Worm (Caenorhabditis elegans): ENCODE measurements around the gene C17F4.8.

The C17F4.8 gene

DNA sequence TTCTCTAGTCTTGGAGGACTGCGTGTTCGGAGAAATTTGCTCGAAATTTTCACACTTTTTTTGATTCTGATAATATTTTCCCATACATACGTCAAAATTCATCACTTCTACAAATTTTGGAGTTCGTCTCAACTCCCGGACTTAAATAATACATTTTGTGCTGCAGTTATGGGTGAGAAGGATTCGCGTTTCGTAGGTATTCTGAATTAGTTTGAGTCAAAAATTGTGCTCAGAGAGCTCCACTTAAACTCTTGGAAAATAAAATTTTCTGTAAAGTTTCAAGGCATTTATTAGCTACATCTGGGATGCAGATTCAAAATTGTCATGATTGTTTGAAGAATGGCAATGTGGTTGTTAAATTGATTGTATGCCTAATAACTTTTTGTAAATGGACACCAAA is 20.7 kb downstream of the C17F4.8 start, which contains the start of gene ZC239.4:
Gene ZC239.4, plus strand, starts transcription at position 301 of the 400 bp plus-strand sequence.
- TF ChIP-seq skn-1 (tag; optimal IDR thresholded peaks at IDR 0.05): no peak
- no peak for TF ChIP-seq nhr-11 (tag; optimal IDR thresholded peaks at IDR 0.05)
- no peak for TF ChIP-seq sem-4 (tag; optimal IDR thresholded peaks at IDR 0.05)
- TF ChIP-seq lsy-2 (tag; optimal IDR thresholded peaks at IDR 0.05): no peak

DNA sequence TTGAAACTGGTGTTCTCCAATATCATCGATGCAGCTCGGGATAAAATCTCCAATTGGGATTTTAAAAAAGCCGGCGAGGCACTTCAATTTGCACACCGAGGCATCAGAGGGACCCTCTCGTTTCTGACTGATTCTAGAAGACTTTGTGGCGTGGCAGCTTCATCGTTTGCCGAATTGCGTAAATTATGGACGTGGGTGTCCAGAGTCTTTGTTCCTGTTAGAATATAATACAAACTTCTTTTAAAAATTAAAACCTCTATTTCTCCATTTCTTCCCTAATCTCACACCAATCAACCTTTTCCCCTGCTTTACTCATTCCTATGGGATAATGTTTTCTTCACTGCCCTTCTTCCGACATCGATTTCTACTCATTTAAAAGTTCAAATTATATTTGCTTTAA is 24.3 kb downstream of the C17F4.8 start, which contains the start of gene ZC239.5:
Gene ZC239.5, plus strand, starts transcription at position 301 of the 400 bp plus-strand sequence.
- TF ChIP-seq sma-9 (GFP tag; optimal IDR thresholded peaks at IDR 0.05) (no peak), sma-9 (tag; optimal IDR thresholded peaks at IDR 0.05) (no peak), aly-2 (tag; optimal IDR thresholded peaks at IDR 0.05) (no peak), lin-39 (tag; optimal IDR thresholded peaks at IDR 0.05) (no peak), F13H6.1 (tag; optimal IDR thresholded peaks at IDR 0.05) (no peak), snpc-4 (tag; optimal IDR thresholded peaks at IDR 0.05) (no peak), mbf-1 (tag; optimal IDR thresholded peaks at IDR 0.05) (no peak), mab-5 (tag; optimal IDR thresholded peaks at IDR 0.05) (no peak), C34F6.9 (tag; optimal IDR thresholded peaks at IDR 0.05) (no peak), nhr-129 (tag; optimal IDR thresholded peaks at IDR 0.05) (no peak), nhr-21 (tag; optimal IDR thresholded peaks at IDR 0.05) (no peak), lin-11 (tag; optimal IDR thresholded peaks at IDR 0.05) (no peak), elt-1 (tag; optimal IDR thresholded peaks at IDR 0.05) (no peak), sma-3 (GFP tag; optimal IDR thresholded peaks at IDR 0.05) (no peak), blmp-1 (tag; optimal IDR thresholded peaks at IDR 0.05; ENCODE audit: insufficient read depth) (no peak), Y55F3AM.14 (GFP tag; optimal IDR thresholded peaks at IDR 0.05) (no peak), dmd-4 (tag; optimal IDR thresholded peaks at IDR 0.05) (no peak), elt-3 (tag; optimal IDR thresholded peaks at IDR 0.05) (no peak)

DNA sequence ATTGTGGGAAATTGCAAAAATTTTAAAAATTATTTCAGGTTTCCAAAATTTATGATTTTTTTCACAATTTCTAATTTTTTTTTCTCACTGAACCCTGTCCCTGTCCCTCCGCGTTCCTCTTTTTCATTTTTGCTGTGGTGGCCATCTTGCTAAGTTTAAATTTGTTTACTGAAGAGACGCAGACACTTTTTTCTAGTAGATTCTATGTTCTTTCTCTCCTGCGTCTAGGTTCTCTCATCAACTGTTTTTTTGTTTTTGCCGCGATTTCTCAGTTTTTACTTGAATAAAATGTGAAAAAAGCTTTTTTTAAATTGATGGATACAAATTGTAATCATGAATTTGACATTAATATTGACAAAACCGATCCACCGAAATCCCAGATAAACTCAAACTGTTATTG is 25.4 kb downstream of the C17F4.8 start, which contains the start of gene ZC239.6:
Gene ZC239.6, plus strand, starts transcription at position 381 of the 400 bp plus-strand sequence.
- TF ChIP-seq lsy-2 (tag; optimal IDR thresholded peaks at IDR 0.05) (peak in 1 of 2 experiments; percentile 61), nhr-23 (tag; optimal IDR thresholded peaks at IDR 0.05) (no peak), gmeb-1 (tag; optimal IDR thresholded peaks at IDR 0.05) (no peak), sma-3 (GFP tag; optimal IDR thresholded peaks at IDR 0.05) (no peak), fos-1 (tag; optimal IDR thresholded peaks at IDR 0.05) (peak; percentile 10), blmp-1 (tag; optimal IDR thresholded peaks at IDR 0.05; ENCODE audit: insufficient read depth) (no peak), mbf-1 (tag; optimal IDR thresholded peaks at IDR 0.05) (no peak), unc-55 (GFP tag; optimal IDR thresholded peaks at IDR 0.05) (peak; percentile 43), ama-1 (optimal IDR thresholded peaks at IDR 0.05) (peak; percentile 15), ztf-4 (tag; optimal IDR thresholded peaks at IDR 0.05) (no peak), sma-9 (GFP tag; optimal IDR thresholded peaks at IDR 0.05) (no peak), sma-9 (tag; optimal IDR thresholded peaks at IDR 0.05) (no peak), C34F6.9 (tag; optimal IDR thresholded peaks at IDR 0.05) (peak; percentile 80)

DNA sequence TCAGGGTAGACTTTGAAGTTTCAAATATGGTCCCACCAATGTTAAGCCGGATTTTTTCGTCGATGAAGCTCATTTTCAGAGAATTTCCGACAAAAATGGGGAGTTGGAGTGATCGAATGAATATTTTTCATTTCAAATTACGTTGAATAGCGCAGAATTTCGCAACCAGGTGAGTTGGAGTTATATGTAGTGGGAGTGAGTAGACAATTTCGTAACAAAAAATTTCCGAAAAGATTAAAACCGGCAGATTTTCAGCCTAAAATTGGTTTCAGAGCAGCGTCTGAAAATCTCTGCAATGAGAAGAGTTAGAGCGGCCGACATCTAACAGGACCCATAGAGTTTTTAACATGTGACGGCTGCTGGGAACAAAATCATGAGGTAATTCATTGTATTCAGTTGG is 25.9 kb downstream of the C17F4.8 start, which contains the start of gene sdz-35:
Gene sdz-35, minus strand, starts transcription at position 101 of the 400 bp plus-strand sequence.
- no peak for TF ChIP-seq ztf-4 (tag; optimal IDR thresholded peaks at IDR 0.05)
- no peak for TF ChIP-seq ceh-16 (tag; optimal IDR thresholded peaks at IDR 0.05)
- no peak for TF ChIP-seq nhr-77 (tag; optimal IDR thresholded peaks at IDR 0.05)
- no peak for TF ChIP-seq dmd-4 (tag; optimal IDR thresholded peaks at IDR 0.05)
- TF ChIP-seq snpc-4 (tag; optimal IDR thresholded peaks at IDR 0.05): no peak
- no peak for TF ChIP-seq elt-1 (tag; optimal IDR thresholded peaks at IDR 0.05)
- TF ChIP-seq elt-3 (tag; optimal IDR thresholded peaks at IDR 0.05): no peak
- no peak for TF ChIP-seq F13H6.1 (tag; optimal IDR thresholded peaks at IDR 0.05)
- TF ChIP-seq lsy-2 (tag; optimal IDR thresholded peaks at IDR 0.05): no peak
- TF ChIP-seq lin-39 (tag; optimal IDR thresholded peaks at IDR 0.05): no peak

DNA sequence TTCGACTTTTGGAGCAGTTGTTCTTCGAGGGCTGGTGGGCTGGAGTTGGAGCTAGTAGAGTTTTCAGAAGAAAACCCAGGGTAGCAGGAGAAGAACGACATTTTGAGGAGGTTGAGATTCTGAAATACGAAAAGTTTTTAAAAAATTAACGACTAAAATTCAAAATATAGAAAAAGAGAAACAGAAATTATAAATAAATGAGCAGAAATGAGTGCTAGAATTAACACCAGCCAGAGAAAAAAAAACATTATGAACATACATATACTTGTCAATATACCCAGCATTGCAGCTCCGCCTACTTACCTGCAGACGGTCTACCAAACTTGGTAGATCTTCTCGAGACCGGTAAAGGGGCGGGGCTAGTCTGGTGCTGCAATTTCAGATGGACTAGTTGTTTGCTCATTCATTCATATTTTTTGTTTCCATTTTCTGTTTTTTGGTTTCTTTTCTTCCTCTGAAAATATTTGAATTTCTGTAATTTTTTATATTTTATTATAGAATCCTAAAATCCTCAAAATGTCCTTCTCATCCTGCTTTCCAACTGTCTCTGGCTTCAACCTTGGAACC is 28.1 kb downstream of the C17F4.8 start, which contains the start of the genes ZC239.20 and ZC239.21:
Gene ZC239.20, minus strand, starts transcription at position 101 of the 567 bp plus-strand sequence.
Gene ZC239.21, plus strand, starts transcription at position 517 of the 567 bp plus-strand sequence.
- no peak for TF ChIP-seq gmeb-1 (tag; optimal IDR thresholded peaks at IDR 0.05)
- no peak for TF ChIP-seq nhr-6 (tag; optimal IDR thresholded peaks at IDR 0.05)
- no peak for TF ChIP-seq nhr-12 (tag; optimal IDR thresholded peaks at IDR 0.05)
- TF ChIP-seq ztf-4 (tag; optimal IDR thresholded peaks at IDR 0.05): no peak
- no peak for TF ChIP-seq lin-13 (GFP tag; optimal IDR thresholded peaks at IDR 0.05)
- TF ChIP-seq ztf-11 (tag; optimal IDR thresholded peaks at IDR 0.05): no peak
- TF ChIP-seq elt-1 (tag; optimal IDR thresholded peaks at IDR 0.05): no peak
- TF ChIP-seq sma-9 (GFP tag; optimal IDR thresholded peaks at IDR 0.05): no peak
- TF ChIP-seq sma-9 (tag; optimal IDR thresholded peaks at IDR 0.05): no peak
